Worm (Caenorhabditis elegans): ENCODE measurements around the gene F58B4.6.
A peak's percentile ranks its signal among the peaks of the same experiment; 100 is the strongest.

F58B4.6 gene

ce11 chrV:10897172-10897571 lies 27.7 kb upstream of the F58B4.6 start:
- TF ChIP-seq skn-1 (tag; optimal IDR thresholded peaks at IDR 0.05) (peak; percentile 80), egl-27 (tag; optimal IDR thresholded peaks at IDR 0.05) (peak; percentile 97), nhr-129 (tag; optimal IDR thresholded peaks at IDR 0.05) (peak; percentile 98), mdl-1 (tag; optimal IDR thresholded peaks at IDR 0.05) (peak; percentile 74 to 90), nhr-21 (tag; optimal IDR thresholded peaks at IDR 0.05) (peak; percentile 99), sma-9 (GFP tag; optimal IDR thresholded peaks at IDR 0.05) (peak; percentile 100), sma-9 (tag; optimal IDR thresholded peaks at IDR 0.05) (no peak), ztf-4 (tag; optimal IDR thresholded peaks at IDR 0.05) (peak; percentile 97), alr-1 (tag; optimal IDR thresholded peaks at IDR 0.05) (no peak), snpc-4 (tag; optimal IDR thresholded peaks at IDR 0.05) (peak; percentile 89), ZK546.5 (tag; optimal IDR thresholded peaks at IDR 0.05) (peak; percentile 100), ama-1 (optimal IDR thresholded peaks at IDR 0.05) (peak; percentile 80), C34F6.9 (tag; optimal IDR thresholded peaks at IDR 0.05) (peak; percentile 100), ceh-82 (tag; optimal IDR thresholded peaks at IDR 0.05) (peak; percentile 93), lsy-2 (tag; optimal IDR thresholded peaks at IDR 0.05) (peak; percentile 95 to 98), sma-3 (GFP tag; optimal IDR thresholded peaks at IDR 0.05) (peak; percentile 99), lin-13 (GFP tag; optimal IDR thresholded peaks at IDR 0.05) (peak; percentile 98), nhr-11 (tag; optimal IDR thresholded peaks at IDR 0.05) (peak; percentile 79), ztf-11 (tag; optimal IDR thresholded peaks at IDR 0.05) (peak; percentile 71), elt-1 (tag; optimal IDR thresholded peaks at IDR 0.05) (no peak), nhr-25 (tag; optimal IDR thresholded peaks at IDR 0.05) (peak; percentile 99), lin-39 (tag; optimal IDR thresholded peaks at IDR 0.05) (peak; percentile 53), unc-55 (GFP tag; optimal IDR thresholded peaks at IDR 0.05) (peak; percentile 100), fos-1 (tag; optimal IDR thresholded peaks at IDR 0.05) (peak; percentile 98), aly-2 (tag; optimal IDR thresholded peaks at IDR 0.05) (peak; percentile 19), Y55F3AM.14 (GFP tag; optimal IDR thresholded peaks at IDR 0.05) (peak; percentile 99), nhr-6 (tag; optimal IDR thresholded peaks at IDR 0.05) (peak; percentile 97), crh-2 (tag; optimal IDR thresholded peaks at IDR 0.05) (peak; percentile 99), nhr-10 (tag; optimal IDR thresholded peaks at IDR 0.05) (peak; percentile 79), R02D3.7 (tag; optimal IDR thresholded peaks at IDR 0.05) (peak; percentile 71), gmeb-1 (tag; optimal IDR thresholded peaks at IDR 0.05) (peak; percentile 100), blmp-1 (tag; optimal IDR thresholded peaks at IDR 0.05; ENCODE audit: insufficient read depth) (peak; percentile 92), unc-39 (tag; optimal IDR thresholded peaks at IDR 0.05) (no peak), ztf-1 (GFP tag; conservative IDR thresholded peaks at IDR 0.05) (no peak), ceh-16 (tag; optimal IDR thresholded peaks at IDR 0.05) (peak; percentile 95), mbf-1 (tag; optimal IDR thresholded peaks at IDR 0.05) (no peak), nhr-12 (tag; optimal IDR thresholded peaks at IDR 0.05) (peak; percentile 79), F13H6.1 (tag; optimal IDR thresholded peaks at IDR 0.05) (peak; percentile 98), nhr-23 (tag; optimal IDR thresholded peaks at IDR 0.05) (no peak), zag-1 (tag; optimal IDR thresholded peaks at IDR 0.05) (peak; percentile 94), peb-1 (tag; optimal IDR thresholded peaks at IDR 0.05) (peak; percentile 40), unc-62 (GFP tag; optimal IDR thresholded peaks at IDR 0.05) (peak; percentile 95), mab-5 (tag; optimal IDR thresholded peaks at IDR 0.05) (peak; percentile 97), nhr-237 (tag; optimal IDR thresholded peaks at IDR 0.05) (peak; percentile 85), elt-3 (tag; optimal IDR thresholded peaks at IDR 0.05) (no peak), nhr-77 (tag; optimal IDR thresholded peaks at IDR 0.05) (peak; percentile 92), dmd-4 (tag; optimal IDR thresholded peaks at IDR 0.05) (peak; percentile 58), lin-11 (tag; optimal IDR thresholded peaks at IDR 0.05) (peak; percentile 99), sem-4 (tag; optimal IDR thresholded peaks at IDR 0.05) (peak; percentile 98)

All from whole organism, L2 larva.